Fruit fly (Drosophila melanogaster) whole organism, embryonic: Measurements from ENCODE around the gene Syn1.
A peak's percentile ranks its signal among the peaks of the same experiment; 100 is the strongest.

Experiments
- Awh ChIP-seq: fragments of 200-800 bp; sonication (Bioruptor generic); IDR thresholded peaks from 2 replicates; pipeline ENCODE4, ENCODE4 v1.3.6; 2022; ENCODE audit warnings: missing biosample characterization, missing genetic modification characterization
- Bgb ChIP-seq: fragments of 200-800 bp; sonication (Bioruptor generic); IDR thresholded peaks from 2 replicates; pipeline ENCODE4 v1.3.6; 2022; ENCODE audit warnings: missing biosample characterization, missing genetic modification characterization; ENCODE audit not compliant: partially characterized antibody
- Blimp-1 ChIP-seq: fragments of 200-800 bp; sonication (Bioruptor generic); optimal IDR thresholded peaks from 3 replicates; lab custom pipeline; 2018; ENCODE audit warnings: missing biosample characterization, missing genetic modification characterization, mild to moderate bottlenecking, moderate library complexity, missing genetic modification reagents
- CG12219 ChIP-seq: fragments of 200-800 bp; sonication (Bioruptor generic); optimal IDR thresholded peaks from 3 replicates; lab custom pipeline; 2018; ENCODE audit warnings: missing biosample characterization, mild to moderate bottlenecking, missing genetic modification characterization
- CG1233 ChIP-seq: fragments of 200-800 bp; sonication (Bioruptor generic); optimal IDR thresholded peaks from 4 replicates; lab custom pipeline; 2018; ENCODE audit warnings: missing biosample characterization, mild to moderate bottlenecking, missing genetic modification characterization
- CG13775 ChIP-seq: fragments of 200-800 bp; sonication (Bioruptor generic); optimal IDR thresholded peaks from 3 replicates; lab custom pipeline; 2017; ENCODE audit warnings: missing biosample characterization, mild to moderate bottlenecking, missing genetic modification characterization
- CG13894 ChIP-seq: fragments of 200-800 bp; sonication (Bioruptor generic); optimal IDR thresholded peaks from 3 replicates; lab custom pipeline; 2018; ENCODE audit warnings: missing biosample characterization, mild to moderate bottlenecking, missing genetic modification characterization, moderate library complexity
- CG16779 ChIP-seq: fragments of 200-800 bp; sonication (Bioruptor generic); IDR thresholded peaks from 2 replicates; pipeline ENCODE4 v1.3.6; 2022; ENCODE audit warnings: missing biosample characterization, missing genetic modification characterization
- CG17186 ChIP-seq: fragments of 200-800 bp; sonication (Bioruptor generic); optimal IDR thresholded peaks from 3 replicates; lab custom pipeline; 2017; ENCODE audit warnings: missing biosample characterization, missing genetic modification reagents, missing genetic modification characterization
- CG18764 ChIP-seq: fragments of 200-800 bp; sonication (Bioruptor generic); optimal IDR thresholded peaks from 3 replicates; lab custom pipeline; 2016; ENCODE audit warnings: missing biosample characterization, missing genetic modification characterization
- CG2129 ChIP-seq: fragments of 200-800 bp; sonication (Bioruptor generic); IDR thresholded peaks from 2 replicates; pipeline ENCODE4 v1.3.6; 2022; ENCODE audit warnings: missing biosample characterization, missing genetic modification characterization; ENCODE audit not compliant: partially characterized antibody
- CG33213 ChIP-seq: fragments of 200-800 bp; sonication (Bioruptor generic); optimal IDR thresholded peaks from 3 replicates; lab custom pipeline; 2016; ENCODE audit warnings: missing biosample characterization, missing genetic modification characterization
- CG34224 ChIP-seq: fragments of 200-800 bp; sonication (Bioruptor generic); IDR thresholded peaks from 3 replicates; pipeline ENCODE4 v1.3.6; 2022; ENCODE audit warnings: missing biosample characterization, missing genetic modification characterization; ENCODE audit not compliant: partially characterized antibody
- CG42726 ChIP-seq: fragments of 200-800 bp; sonication (Bioruptor generic); IDR thresholded peaks from 2 replicates; pipeline ENCODE4 v1.3.6; 2022; ENCODE audit warnings: missing biosample characterization, missing genetic modification characterization; ENCODE audit not compliant: partially characterized antibody
- CG6683 ChIP-seq: fragments of 200-800 bp; sonication (Bioruptor generic); optimal IDR thresholded peaks from 2 replicates; lab custom pipeline; 2017; ENCODE audit warnings: missing biosample characterization, mild to moderate bottlenecking, missing genetic modification characterization, missing genetic modification reagents
- CG6765 ChIP-seq: fragments of 200-800 bp; sonication (Bioruptor generic); optimal IDR thresholded peaks from 3 replicates; lab custom pipeline; 2017; ENCODE audit warnings: missing biosample characterization, mild to moderate bottlenecking, missing genetic modification characterization
- CG6791 ChIP-seq: fragments of 200-800 bp; sonication (Bioruptor generic); IDR thresholded peaks from 3 replicates; pipeline ENCODE4 v1.3.6; 2022; ENCODE audit warnings: missing biosample characterization, missing genetic modification characterization; ENCODE audit not compliant: partially characterized antibody
- CG7839 ChIP-seq: fragments of 200-800 bp; sonication (Bioruptor generic); optimal IDR thresholded peaks from 3 replicates; lab custom pipeline; 2018; ENCODE audit warnings: missing biosample characterization, mild to moderate bottlenecking, missing genetic modification characterization, moderate library complexity
- CTCF ChIP-seq: fragments of 200-800 bp; sonication (Bioruptor generic); optimal IDR thresholded peaks from 2 replicates; lab custom pipeline; 2017; ENCODE audit warnings: missing biosample characterization, mild to moderate bottlenecking, missing genetic modification characterization, moderate library complexity
- CrebB ChIP-seq: fragments of 200-800 bp; sonication (Bioruptor generic); optimal IDR thresholded peaks from 3 replicates; lab custom pipeline; 2018; ENCODE audit warnings: missing biosample characterization, mild to moderate bottlenecking, missing genetic modification characterization
- Dfd ChIP-seq, 2 experiments: fragments of >200 bp; optimal IDR thresholded peaks; 2 replicates each; lab custom pipeline; 2017; ENCODE audit warnings: missing biosample characterization in 2 of 2, missing genetic modification characterization in 2 of 2
- Dip2 ChIP-seq: fragments of 200-800 bp; sonication (Bioruptor generic); IDR thresholded peaks from 2 replicates; pipeline ENCODE4 v1.3.6; 2022; ENCODE audit warnings: missing biosample characterization, missing genetic modification characterization
- Ets97D ChIP-seq: fragments of 200-800 bp; sonication (Bioruptor generic); optimal IDR thresholded peaks from 3 replicates; lab custom pipeline; 2016; ENCODE audit warnings: missing biosample characterization, missing genetic modification characterization
- Fer1 ChIP-seq: fragments of 200-800 bp; sonication (Bioruptor generic); optimal IDR thresholded peaks from 2 replicates; lab custom pipeline; 2017; ENCODE audit warnings: missing biosample characterization, mild to moderate bottlenecking, missing genetic modification characterization
- MBD-R2 ChIP-seq: fragments of 200-800 bp; sonication (Bioruptor generic); IDR thresholded peaks from 2 replicates; pipeline ENCODE4 v1.3.6; 2022; ENCODE audit warnings: missing biosample characterization, missing genetic modification characterization
- Max ChIP-seq: fragments of 200-800 bp; sonication (Bioruptor generic); optimal IDR thresholded peaks from 2 replicates; lab custom pipeline; 2016; ENCODE audit warnings: missing biosample characterization, mild to moderate bottlenecking, missing genetic modification characterization
- Six4 ChIP-seq: fragments of 200-800 bp; sonication (Bioruptor generic); optimal IDR thresholded peaks from 2 replicates; lab custom pipeline; 2016; ENCODE audit warnings: missing biosample characterization, missing genetic modification characterization
- Usf ChIP-seq: fragments of 200-800 bp; sonication (Bioruptor generic); optimal IDR thresholded peaks from 2 replicates; lab custom pipeline; 2017; ENCODE audit warnings: missing genotype, missing biosample characterization, missing genetic modification characterization
- ap ChIP-seq: fragments of 200-800 bp; sonication (Bioruptor generic); IDR thresholded peaks from 2 replicates; pipeline ENCODE4 v1.3.6; 2022; ENCODE audit warnings: missing biosample characterization, missing genetic modification characterization
- btn ChIP-seq: fragments of 200-800 bp; sonication (Bioruptor generic); optimal IDR thresholded peaks from 2 replicates; lab custom pipeline; 2016; ENCODE audit warnings: missing biosample characterization, missing genetic modification characterization
- cad ChIP-seq: fragments of >200 bp; optimal IDR thresholded peaks from 2 replicates; lab custom pipeline; 2017; ENCODE audit warnings: missing biosample characterization, missing genetic modification characterization
- cas ChIP-seq: fragments of 200-800 bp; sonication (Bioruptor generic); IDR thresholded peaks from 2 replicates; pipeline ENCODE4 v1.3.6; 2022; ENCODE audit warnings: missing biosample characterization, missing genetic modification characterization
- chn ChIP-seq: fragments of 200-800 bp; sonication (Bioruptor generic); optimal IDR thresholded peaks from 2 replicates; lab custom pipeline; 2016; ENCODE audit warnings: missing biosample characterization, missing genetic modification characterization
- ci ChIP-seq: fragments of 200-800 bp; sonication (Bioruptor generic); IDR thresholded peaks from 3 replicates; pipeline ENCODE4 v1.3.6; 2022; ENCODE audit warnings: missing biosample characterization, missing genetic modification characterization
- crp ChIP-seq, 2 experiments: fragments of 200-800 bp; sonication (Bioruptor generic); optimal IDR thresholded peaks; 2 replicates in 1 of 2; 3 replicates in 1 of 2; lab custom pipeline; 2017; ENCODE audit warnings: missing biosample characterization in 2 of 2, missing genetic modification characterization in 2 of 2, mild to moderate bottlenecking in 1 of 2, moderate library complexity in 1 of 2
- fd96Cb ChIP-seq: fragments of 200-800 bp; sonication (Bioruptor generic); optimal IDR thresholded peaks from 2 replicates; lab custom pipeline; 2018; ENCODE audit warnings: missing biosample characterization, mild to moderate bottlenecking, missing genetic modification characterization, moderate library complexity
- gt ChIP-seq: fragments of 200-800 bp; sonication (Bioruptor generic); IDR thresholded peaks from 2 replicates; pipeline ENCODE4 v1.3.6; 2022; ENCODE audit warnings: missing biosample characterization, missing genetic modification characterization
- her ChIP-seq: fragments of 200-800 bp; sonication (Bioruptor generic); optimal IDR thresholded peaks from 2 replicates; lab custom pipeline; 2016; ENCODE audit warnings: missing biosample characterization, missing genetic modification characterization
- kah ChIP-seq: fragments of 200-800 bp; sonication (Bioruptor generic); optimal IDR thresholded peaks from 2 replicates; lab custom pipeline; 2018; ENCODE audit warnings: missing biosample characterization, mild to moderate bottlenecking, missing genetic modification characterization
- kay ChIP-seq: fragments of 200-800 bp; sonication (Bioruptor generic); optimal IDR thresholded peaks from 2 replicates; lab custom pipeline; 2016; ENCODE audit warnings: missing biosample characterization, missing genetic modification characterization
- ken ChIP-seq: fragments of 200-800 bp; sonication (Bioruptor generic); IDR thresholded peaks from 3 replicates; pipeline ENCODE4 v1.3.6; 2022; ENCODE audit warnings: missing biosample characterization, missing genetic modification characterization
- klu ChIP-seq: fragments of 200-800 bp; sonication (Bioruptor generic); IDR thresholded peaks from 2 replicates; pipeline ENCODE4 v1.3.6; 2022; ENCODE audit warnings: missing biosample characterization, missing genetic modification characterization
- lbe ChIP-seq: fragments of 200-800 bp; sonication (Bioruptor generic); optimal IDR thresholded peaks from 2 replicates; lab custom pipeline; 2016; ENCODE audit warnings: missing biosample characterization, mild to moderate bottlenecking, missing genetic modification characterization
- maf-S ChIP-seq: fragments of 200-800 bp; sonication (Bioruptor generic); optimal IDR thresholded peaks from 2 replicates; lab custom pipeline; 2016; ENCODE audit warnings: missing biosample characterization, missing genetic modification characterization
- mirr ChIP-seq: fragments of 200-800 bp; sonication (Bioruptor generic); optimal IDR thresholded peaks from 3 replicates; lab custom pipeline; 2018; ENCODE audit warnings: missing biosample characterization, mild to moderate bottlenecking, missing genetic modification characterization
- pb ChIP-seq: fragments of 200-800 bp; sonication (Bioruptor generic); optimal IDR thresholded peaks from 3 replicates; lab custom pipeline; 2016; ENCODE audit warnings: missing biosample characterization, missing genetic modification characterization
- repo ChIP-seq: fragments of 200-800 bp; sonication (Bioruptor generic); optimal IDR thresholded peaks from 2 replicates; lab custom pipeline; 2016; ENCODE audit warnings: missing biosample characterization, missing genetic modification characterization
- ro ChIP-seq: fragments of 200-800 bp; sonication (Bioruptor generic); IDR thresholded peaks from 2 replicates; pipeline ENCODE4 v1.3.6; 2022; ENCODE audit warnings: missing biosample characterization, missing genetic modification characterization
- shn ChIP-seq: fragments of 200-800 bp; sonication (Bioruptor generic); optimal IDR thresholded peaks from 3 replicates; lab custom pipeline; 2016; ENCODE audit warnings: missing biosample characterization, missing genetic modification characterization
- tin ChIP-seq: fragments of 200-800 bp; sonication (Bioruptor generic); optimal IDR thresholded peaks from 3 replicates; lab custom pipeline; 2016; ENCODE audit warnings: missing biosample characterization, missing genetic modification characterization
- trem ChIP-seq: fragments of 200-800 bp; optimal IDR thresholded peaks from 3 replicates; lab custom pipeline; 2019; ENCODE audit warnings: missing biosample characterization, mild to moderate bottlenecking, missing genetic modification characterization, moderate library complexity

The Syn1 gene

dm6 chr3L:21738175-21739016 is 31.9 kb downstream of the Syn1 start, which contains the start of gene CG14567:
TSS of gene CG14567 (minus strand) at chr3L:21738430.
- no peak for TF ChIP-seq CG34224 (GFP tag; lab: Robert Waterston, UW)
- no peak for TF ChIP-seq Fer1 (GFP tag; lab: Kevin White, UChicago)
- peak; percentile 13 for TF ChIP-seq tin
- TF ChIP-seq mirr (GFP tag; lab: Kevin White, UChicago) = no peak
- no peak for TF ChIP-seq CG13894 (tag; lab: Kevin White, UChicago)
- TF ChIP-seq CG1233 = no peak
- TF ChIP-seq Dfd (GFP tag; optimal IDR thresholded peaks at IDR 0.05; lab: Kevin White, UChicago) = no peak
- TF ChIP-seq shn (GFP tag; lab: Kevin White, UChicago) = no peak
- TF ChIP-seq Blimp-1 (GFP tag; lab: Kevin White, UChicago) = peak; percentile 51
- no peak for TF ChIP-seq CG2129 (GFP tag; lab: Robert Waterston, UW)
- TF ChIP-seq Ets97D (GFP tag; lab: Kevin White, UChicago) = no peak
- no peak for TF ChIP-seq cas (GFP tag; lab: Robert Waterston, UW)
- TF ChIP-seq CG16779 = no peak
- peak; percentile 33 for TF ChIP-seq fd96Cb
- no peak for TF ChIP-seq CG6765 (GFP tag; lab: Kevin White, UChicago)
- peak; percentile 70 for TF ChIP-seq ci (GFP tag; lab: Robert Waterston, UW)
- no peak for TF ChIP-seq kay
- TF ChIP-seq btn (GFP tag; lab: Kevin White, UChicago) = no peak
- TF ChIP-seq CG42726 (GFP tag; lab: Robert Waterston, UW) = no peak
- no peak for TF ChIP-seq CG13775
- TF ChIP-seq CTCF (GFP tag; lab: Kevin White, UChicago) = no peak
- TF ChIP-seq CG18764 (GFP tag; lab: Kevin White, UChicago) = no peak
- TF ChIP-seq CG17186 (GFP tag; lab: Kevin White, UChicago) = no peak
- 0 out of 2 replicates have a peak, but pooled peaks have one; percentile 9 for TF ChIP-seq Awh (GFP tag; lab: Robert Waterston, UW)
- no peak for TF ChIP-seq lbe (GFP tag; lab: Kevin White, UChicago)
- TF ChIP-seq CG12219 (GFP tag; lab: Kevin White, UChicago) = no peak
- TF ChIP-seq MBD-R2 = no peak
- no peak for TF ChIP-seq Dip2 (GFP tag; lab: Robert Waterston, UW)
- peak; percentile 52 for TF ChIP-seq CG7839 (tag; lab: Kevin White, UChicago)
- TF ChIP-seq klu = no peak
- no peak for TF ChIP-seq trem (tag; lab: Kevin White, UChicago)
- no peak for TF ChIP-seq Six4 (GFP tag; lab: Kevin White, UChicago)
- no peak for TF ChIP-seq ro
- TF ChIP-seq pb (GFP tag; lab: Kevin White, UChicago) = no peak
- no peak for TF ChIP-seq CG6791 (GFP tag; lab: Robert Waterston, UW)
- TF ChIP-seq chn (GFP tag; lab: Kevin White, UChicago) = no peak
- peak; percentile 46 for TF ChIP-seq ap (GFP tag; lab: Robert Waterston, UW)
- no peak for TF ChIP-seq Bgb
- no peak for TF ChIP-seq gt (GFP tag; lab: Robert Waterston, UW)
- no peak for TF ChIP-seq CG6683 (GFP tag; lab: Kevin White, UChicago)
- no peak for TF ChIP-seq CG33213 (GFP tag; lab: Kevin White, UChicago)
- TF ChIP-seq her (GFP tag; lab: Kevin White, UChicago) = no peak
- no peak for TF ChIP-seq cad (GFP tag; lab: Kevin White, UChicago)
- no peak for TF ChIP-seq repo
- TF ChIP-seq Max (GFP tag; lab: Kevin White, UChicago) = no peak
- TF ChIP-seq CrebB (tag; lab: Kevin White, UChicago) = no peak
- TF ChIP-seq kah (GFP tag; lab: Kevin White, UChicago) = no peak
- no peak for TF ChIP-seq maf-S (GFP tag; lab: Kevin White, UChicago)
- no peak for TF ChIP-seq crp (GFP tag; optimal IDR thresholded peaks at IDR 0.05; lab: Kevin White, UChicago)
- TF ChIP-seq ken (GFP tag; lab: Robert Waterston, UW) = no peak
- no peak for TF ChIP-seq Usf (GFP tag; lab: Kevin White, UChicago)
